Worm (Caenorhabditis elegans) whole organism, young adult: ENCODE data around the gene cdka-1.

Source experiments
- B0261.1 ChIP-seq: sonication (generic microtip); optimal IDR thresholded peaks from 2 replicates; lab custom pipeline; 2016; ENCODE audit warnings: mild to moderate bottlenecking, missing genetic modification characterization, moderate library complexity, missing compliant biosample characterization
- D2030.7 ChIP-seq: fragments of 200-800 bp; sonication (Bioruptor generic); IDR thresholded peaks from 2 replicates; pipeline ENCODE4 v1.3.6; 2022; ENCODE audit warnings: missing genetic modification reagents, missing genetic modification characterization, missing compliant biosample characterization
- F10E7.11 ChIP-seq: sonication (generic microtip); optimal IDR thresholded peaks from 2 replicates; lab custom pipeline; 2017; ENCODE audit warnings: mild to moderate bottlenecking, missing genetic modification characterization, moderate library complexity, missing compliant biosample characterization
- F33H1.4 ChIP-seq: fragments of 200-800 bp; sonication (Bioruptor generic); IDR thresholded peaks from 2 replicates; pipeline ENCODE4 v1.3.6; 2022; ENCODE audit warnings: missing genetic modification reagents, missing genetic modification characterization, missing compliant biosample characterization
- F37B4.10 ChIP-seq: fragments of 200-800 bp; sonication (Bioruptor generic); IDR thresholded peaks from 2 replicates; pipeline ENCODE4 v1.3.6; 2022; ENCODE audit warnings: missing genetic modification characterization, missing compliant biosample characterization
- F39B2.1 ChIP-seq: fragments of 200-800 bp; sonication (Bioruptor generic); IDR thresholded peaks from 2 replicates; pipeline ENCODE4 v1.3.6; 2022; ENCODE audit warnings: missing genetic modification reagents, missing genetic modification characterization, missing compliant biosample characterization
- F49E8.2 ChIP-seq: sonication (generic microtip); optimal IDR thresholded peaks from 3 replicates; lab custom pipeline; 2017; ENCODE audit warnings: missing genetic modification characterization, mild to moderate bottlenecking, missing compliant biosample characterization, antibody characterized with exemption, moderate library complexity; ENCODE audit not compliant: insufficient read depth
- F52B5.7 ChIP-seq: sonication (generic microtip); optimal IDR thresholded peaks from 2 replicates; lab custom pipeline; 2016; ENCODE audit warnings: mild to moderate bottlenecking, missing genetic modification characterization, missing compliant biosample characterization
- F55B11.4 ChIP-seq: sonication (generic microtip); optimal IDR thresholded peaks from 2 replicates; lab custom pipeline; 2016; ENCODE audit warnings: missing compliant biosample characterization, missing genetic modification characterization, borderline replicate concordance; ENCODE audit not compliant: insufficient read depth
- K11D2.4 ChIP-seq: fragments of 200-800 bp; sonication (Bioruptor generic); IDR thresholded peaks from 2 replicates; pipeline ENCODE4 v1.3.6; 2022; ENCODE audit warnings: missing genetic modification reagents, missing genetic modification characterization, missing compliant biosample characterization
- Y56A3A.18 ChIP-seq: fragments of 200-800 bp; sonication (Bioruptor generic); IDR thresholded peaks from 2 replicates; pipeline ENCODE4 v1.3.6; 2022; ENCODE audit warnings: missing genetic modification reagents, missing genetic modification characterization, missing compliant biosample characterization
- Y79H2A.3 ChIP-seq: fragments of 200-800 bp; sonication (Bioruptor generic); conservative IDR thresholded peaks from 2 replicates; pipeline ENCODE4 v1.3.6; 2022; ENCODE audit warnings: missing genetic modification reagents, missing genetic modification characterization, missing compliant biosample characterization
- aptf-2 ChIP-seq: fragments of 200-800 bp; sonication (Bioruptor generic); conservative IDR thresholded peaks from 2 replicates; pipeline ENCODE4 v1.3.6; 2022; ENCODE audit warnings: missing genetic modification reagents, missing genetic modification characterization, missing compliant biosample characterization
- attf-3 ChIP-seq: fragments of 200-800 bp; sonication (Bioruptor generic); conservative IDR thresholded peaks from 2 replicates; pipeline ENCODE4 v1.3.6; 2022; ENCODE audit warnings: missing genetic modification reagents, missing genetic modification characterization, missing compliant biosample characterization
- bed-2 ChIP-seq: fragments of 200-800 bp; sonication (Bioruptor generic); IDR thresholded peaks from 2 replicates; pipeline ENCODE4 v1.3.6; 2022; ENCODE audit warnings: missing genetic modification reagents, missing genetic modification characterization, missing compliant biosample characterization
- ccch-3 ChIP-seq: fragments of 200-800 bp; sonication (Bioruptor generic); optimal IDR thresholded peaks from 2 replicates; lab custom pipeline; 2018; ENCODE audit warnings: mild to moderate bottlenecking, missing genetic modification characterization, missing compliant biosample characterization
- ceh-58 ChIP-seq: fragments of 200-800 bp; sonication (Bioruptor generic); IDR thresholded peaks from 2 replicates; pipeline ENCODE4 v1.3.6; 2022; ENCODE audit warnings: missing genetic modification characterization, missing compliant biosample characterization
- ceh-79 ChIP-seq: sonication (generic microtip); optimal IDR thresholded peaks from 2 replicates; lab custom pipeline; 2017; ENCODE audit warnings: mild to moderate bottlenecking, missing genetic modification characterization, missing compliant biosample characterization
- chd-7 ChIP-seq: sonication (generic microtip); optimal IDR thresholded peaks from 2 replicates; lab custom pipeline; 2016; ENCODE audit warnings: mild to moderate bottlenecking, missing genetic modification characterization, moderate library complexity, missing compliant biosample characterization
- die-1 ChIP-seq: sonication (generic microtip); optimal IDR thresholded peaks from 2 replicates; lab custom pipeline; 2016; ENCODE audit warnings: missing genotype, mild to moderate bottlenecking, missing genetic modification characterization, missing compliant biosample characterization
- dox-1 ChIP-seq: fragments of 200-800 bp; sonication (Bioruptor generic); IDR thresholded peaks from 2 replicates; pipeline ENCODE4 v1.3.6; 2022; ENCODE audit warnings: missing genetic modification reagents, missing genetic modification characterization, missing compliant biosample characterization
- dpl-1 ChIP-seq: fragments of 150-350 bp; optimal IDR thresholded peaks from 2 replicates; lab custom pipeline; 2014; ENCODE audit warnings: missing biosample characterization, missing genetic modification reagents, missing genetic modification characterization
- egl-44 ChIP-seq: fragments of 200-800 bp; sonication (Bioruptor generic); IDR thresholded peaks from 2 replicates; pipeline ENCODE4 v1.3.6; 2022; ENCODE audit warnings: missing genetic modification reagents, missing genetic modification characterization, missing compliant biosample characterization
- egrh-3 ChIP-seq: fragments of 200-800 bp; sonication (Bioruptor generic); IDR thresholded peaks from 2 replicates; pipeline ENCODE4 v1.3.6; 2022; ENCODE audit warnings: missing genetic modification reagents, missing genetic modification characterization, missing compliant biosample characterization
- ekl-4 ChIP-seq: fragments of 200-800 bp; sonication (Bioruptor generic); IDR thresholded peaks from 2 replicates; pipeline ENCODE4 v1.3.6; 2022; ENCODE audit warnings: missing genetic modification reagents, missing genetic modification characterization, missing compliant biosample characterization
- hmg-1.2 ChIP-seq: fragments of 200-800 bp; sonication (Bioruptor generic); IDR thresholded peaks from 2 replicates; pipeline ENCODE4 v1.3.6; 2022; ENCODE audit warnings: missing genetic modification reagents, missing genetic modification characterization, missing compliant biosample characterization
- hmg-20 ChIP-seq: fragments of 200-800 bp; sonication (Bioruptor generic); IDR thresholded peaks from 2 replicates; pipeline ENCODE4 v1.3.6; 2022; ENCODE audit warnings: missing genetic modification reagents, missing genetic modification characterization, missing compliant biosample characterization
- let-526 ChIP-seq: fragments of 200-800 bp; sonication (Bioruptor generic); IDR thresholded peaks from 2 replicates; pipeline ENCODE4 v1.3.6; 2022; ENCODE audit warnings: missing genetic modification reagents, missing genetic modification characterization, missing compliant biosample characterization
- let-607 ChIP-seq, 2 experiments: fragments of 200-800 bp in 1 of 2; sonication (Bioruptor generic) in 1 of 2; sonication (generic microtip) in 1 of 2; optimal IDR thresholded peaks; 2 replicates each; lab custom pipeline; 2016 to 2018; ENCODE audit warnings: mild to moderate bottlenecking in 2 of 2, missing compliant biosample characterization in 2 of 2, missing genetic modification characterization in 2 of 2, moderate library complexity in 2 of 2, missing genotype in 1 of 2
- lin-35 ChIP-seq, 3 experiments: fragments of 150-350 bp in 2 of 3; sonication (generic microtip) in 1 of 3; optimal IDR thresholded peaks; 2 replicates each; lab custom pipeline; 2014 to 2018; ENCODE audit warnings: missing biosample characterization in 3 of 3, missing genetic modification characterization in 3 of 3, missing genetic modification reagents in 3 of 3
- lin-54 ChIP-seq: fragments of 200-800 bp; sonication (Bioruptor generic); optimal IDR thresholded peaks from 2 replicates; lab custom pipeline; 2018; ENCODE audit warnings: mild to moderate bottlenecking, missing genetic modification characterization, missing compliant biosample characterization
- lir-1 ChIP-seq: fragments of 200-800 bp; sonication (Bioruptor generic); conservative IDR thresholded peaks from 2 replicates; pipeline ENCODE4 v1.3.6; 2022; ENCODE audit warnings: missing genetic modification reagents, missing genetic modification characterization, missing compliant biosample characterization
- lsl-1 ChIP-seq: fragments of 200-800 bp; sonication (Bioruptor generic); optimal IDR thresholded peaks from 2 replicates; lab custom pipeline; 2018; ENCODE audit warnings: mild to moderate bottlenecking, missing genetic modification characterization, moderate library complexity, missing compliant biosample characterization
- lsy-27 ChIP-seq: sonication (generic microtip); optimal IDR thresholded peaks from 2 replicates; lab custom pipeline; 2017; ENCODE audit warnings: missing genetic modification characterization, mild to moderate bottlenecking, missing compliant biosample characterization, antibody characterized with exemption, missing genotype, borderline replicate concordance; ENCODE audit not compliant: insufficient read depth
- madf-10 ChIP-seq: sonication (generic microtip); optimal IDR thresholded peaks from 2 replicates; lab custom pipeline; 2016; ENCODE audit warnings: mild to moderate bottlenecking, missing genetic modification characterization, missing compliant biosample characterization
- madf-6 ChIP-seq: fragments of 200-800 bp; sonication (Bioruptor generic); IDR thresholded peaks from 2 replicates; pipeline ENCODE4 v1.3.6; 2022; ENCODE audit warnings: missing genetic modification reagents, missing genetic modification characterization, missing compliant biosample characterization
- mcd-1 ChIP-seq: fragments of 200-800 bp; sonication (Bioruptor generic); IDR thresholded peaks from 2 replicates; pipeline ENCODE4 v1.3.6; 2022; ENCODE audit warnings: missing genetic modification reagents, missing genetic modification characterization, missing compliant biosample characterization
- nfya-2 ChIP-seq: fragments of 200-800 bp; sonication (Bioruptor generic); IDR thresholded peaks from 2 replicates; pipeline ENCODE4 v1.3.6; 2022; ENCODE audit warnings: missing genetic modification reagents, missing genetic modification characterization, missing compliant biosample characterization
- nfyb-1 ChIP-seq: fragments of 200-800 bp; sonication (Bioruptor generic); IDR thresholded peaks from 2 replicates; pipeline ENCODE4 v1.3.6; 2022; ENCODE audit warnings: missing genetic modification reagents, missing genetic modification characterization, missing compliant biosample characterization
- nhr-120 ChIP-seq: fragments of 200-800 bp; sonication (Bioruptor generic); IDR thresholded peaks from 2 replicates; pipeline ENCODE4 v1.3.6; 2022; ENCODE audit warnings: missing genetic modification characterization, missing compliant biosample characterization
- nhr-27 ChIP-seq: fragments of 200-800 bp; sonication (Bioruptor generic); optimal IDR thresholded peaks from 2 replicates; lab custom pipeline; 2018; ENCODE audit warnings: mild to moderate bottlenecking, missing genetic modification characterization, moderate library complexity, missing compliant biosample characterization
- rpc-1 ChIP-seq, 2 experiments: fragments of 150-350 bp in 1 of 2; sonication (generic microtip) in 1 of 2; optimal IDR thresholded peaks; 2 replicates each; lab custom pipeline; 2014 to 2018; ENCODE audit warnings: missing biosample characterization in 1 of 2, missing genetic modification characterization in 1 of 2, missing genetic modification reagents in 1 of 2, missing genotype in 1 of 2
- sdz-38 ChIP-seq: sonication (generic microtip); optimal IDR thresholded peaks from 2 replicates; lab custom pipeline; 2016; ENCODE audit warnings: missing genotype, missing genetic modification characterization, missing compliant biosample characterization
- snpc-1.3 ChIP-seq: sonication (generic microtip); optimal IDR thresholded peaks from 2 replicates; lab custom pipeline; 2017; ENCODE audit warnings: missing genetic modification characterization, mild to moderate bottlenecking, missing compliant biosample characterization, antibody characterized with exemption, moderate library complexity, missing genotype, missing genetic modification reagents; ENCODE audit not compliant: insufficient read depth
- xnd-1 ChIP-seq: sonication (generic microtip); optimal IDR thresholded peaks from 2 replicates; lab custom pipeline; 2016; ENCODE audit warnings: missing genotype, missing genetic modification reagents, missing genetic modification characterization, missing compliant biosample characterization
- zim-3 ChIP-seq: sonication (generic microtip); optimal IDR thresholded peaks from 2 replicates; lab custom pipeline; 2017; ENCODE audit warnings: mild to moderate bottlenecking, missing genetic modification characterization, moderate library complexity, missing compliant biosample characterization
- ztf-18 ChIP-seq: sonication (generic microtip); optimal IDR thresholded peaks from 2 replicates; lab custom pipeline; 2016; ENCODE audit warnings: missing genotype, mild to moderate bottlenecking, missing genetic modification characterization, missing compliant biosample characterization
- ztf-22 ChIP-seq: fragments of 200-800 bp; sonication (Bioruptor generic); optimal IDR thresholded peaks from 2 replicates; lab custom pipeline; 2018; ENCODE audit warnings: mild to moderate bottlenecking, missing genetic modification characterization, moderate library complexity, missing compliant biosample characterization

Gene cdka-1

ce11 chrIII:4653912-4654311, 4.7 kb upstream of the cdka-1 start (continued):
- TF ChIP-seq lsl-1 (GFP tag; lab: Kevin White, UChicago) (no peak), bed-2 (GFP tag; lab: Robert Waterston, UW) (no peak), nhr-120 (GFP tag; lab: Robert Waterston, UW) (no peak), let-526 (no peak), ccch-3 (GFP tag; lab: Kevin White, UChicago) (no peak), let-607 (tag; optimal IDR thresholded peaks at IDR 0.05; lab: Kevin White, UChicago) (peak in 1 of 2 experiments; percentile 34), egl-44 (GFP tag; lab: Robert Waterston, UW) (0 out of 2 replicates have a peak, but pooled peaks have one; percentile 18), lir-1 (peak; percentile 8; the same call in 1 of the 2 replicates), chd-7 (tag; lab: Kevin White, UChicago) (no peak), nfyb-1 (GFP tag; lab: Robert Waterston, UW) (peak; percentile 75), dox-1 (GFP tag; lab: Robert Waterston, UW) (no peak), zim-3 (tag; lab: Kevin White, UChicago) (no peak), xnd-1 (tag; lab: Kevin White, UChicago) (no peak), hmg-20 (GFP tag; lab: Robert Waterston, UW) (no peak), Y56A3A.18 (GFP tag; lab: Robert Waterston, UW) (no peak), ceh-79 (no peak), D2030.7 (GFP tag; lab: Robert Waterston, UW) (no peak), nfya-2 (peak; percentile 17; the same call in 1 of the 2 replicates), ekl-4 (GFP tag; lab: Robert Waterston, UW) (peak; percentile 61; the same call in 1 of the 2 replicates), snpc-1.3 (tag; lab: Kevin White, UChicago) (no peak), ztf-18 (no peak), F37B4.10 (GFP tag; lab: Robert Waterston, UW) (no peak), madf-10 (no peak), B0261.1 (no peak), lsy-27 (tag; lab: Kevin White, UChicago) (no peak), F55B11.4 (no peak), dpl-1 (GFP tag; lab: Kevin White, UChicago) (no peak), K11D2.4 (GFP tag; lab: Robert Waterston, UW) (peak; percentile 48; the same call in 1 of the 2 replicates), ztf-22 (GFP tag; lab: Kevin White, UChicago) (no peak), sdz-38 (tag; lab: Kevin White, UChicago) (no peak), F49E8.2 (tag; lab: Kevin White, UChicago) (no peak), nhr-27 (tag; lab: Kevin White, UChicago) (no peak), hmg-1.2 (GFP tag; lab: Robert Waterston, UW) (0 out of 2 replicates have a peak, but pooled peaks have one; percentile 9), ceh-58 (GFP tag; lab: Robert Waterston, UW) (no peak), F39B2.1 (GFP tag; lab: Robert Waterston, UW) (no peak), lin-35 (GFP tag; optimal IDR thresholded peaks at IDR 0.05; lab: Kevin White, UChicago) (peak in 1 of 3 experiments; percentile 69), die-1 (tag; lab: Kevin White, UChicago) (no peak), attf-3 (no peak), lin-54 (no peak), rpc-1 (optimal IDR thresholded peaks at IDR 0.05; lab: Kevin White, UChicago) (no peak), rpc-1 (tag; optimal IDR thresholded peaks at IDR 0.05; lab: Kevin White, UChicago) (no peak), aptf-2 (GFP tag; lab: Robert Waterston, UW) (no peak), madf-6 (GFP tag; lab: Robert Waterston, UW) (no peak), F10E7.11 (tag; lab: Kevin White, UChicago) (no peak), mcd-1 (no peak), F52B5.7 (no peak), F33H1.4 (GFP tag; lab: Robert Waterston, UW) (no peak), Y79H2A.3 (GFP tag; lab: Robert Waterston, UW) (no peak), egrh-3 (GFP tag; lab: Robert Waterston, UW) (no peak)
